Worm (Caenorhabditis elegans): ENCODE results near the gene R03H10.1.

Gene R03H10.1

ce11 chrII:4229106-4229708, 49.2 kb downstream of the R03H10.1 start, which contains the start of gene C16A11.3:
TSS of gene C16A11.3 (plus strand) at chrII:4229545.
- TF ChIP-seq ztf-16 (tag; optimal IDR thresholded peaks at IDR 0.05): no peak
- TF ChIP-seq tbx-7 (tag; optimal IDR thresholded peaks at IDR 0.05): no peak
- no peak for TF ChIP-seq pag-3 (tag; optimal IDR thresholded peaks at IDR 0.05; ENCODE audit: borderline replicate concordance)
- no peak for TF ChIP-seq unc-3 (GFP tag; conservative IDR thresholded peaks at IDR 0.05)
- no peak for TF ChIP-seq unc-3 (tag; optimal IDR thresholded peaks at IDR 0.05)
- no peak for TF ChIP-seq lin-11 (tag; optimal IDR thresholded peaks at IDR 0.05)
- TF ChIP-seq ceh-24 (tag; optimal IDR thresholded peaks at IDR 0.05): no peak
- TF ChIP-seq hlh-8 (tag; optimal IDR thresholded peaks at IDR 0.05): no peak
- no peak for TF ChIP-seq ceh-19 (GFP tag; optimal IDR thresholded peaks at IDR 0.05)
- TF ChIP-seq gmeb-2 (tag; optimal IDR thresholded peaks at IDR 0.05): no peak
- no peak for TF ChIP-seq pat-9 (tag; optimal IDR thresholded peaks at IDR 0.05)

- TF ChIP-seq fkh-10 (GFP tag; optimal IDR thresholded peaks at IDR 0.05): no peak
- no peak for TF ChIP-seq che-1 (tag; optimal IDR thresholded peaks at IDR 0.05)
- TF ChIP-seq C08G9.2 (tag; optimal IDR thresholded peaks at IDR 0.05): no peak
- TF ChIP-seq K02D7.2 (tag; optimal IDR thresholded peaks at IDR 0.05): no peak
- no peak for TF ChIP-seq nfya-1 (tag; optimal IDR thresholded peaks at IDR 0.05)
- TF ChIP-seq pag-3 (tag; optimal IDR thresholded peaks at IDR 0.05; ENCODE audit: borderline replicate concordance): no peak
- no peak for TF ChIP-seq eyg-1 (tag; optimal IDR thresholded peaks at IDR 0.05)
- no peak for TF ChIP-seq ceh-31 (tag; optimal IDR thresholded peaks at IDR 0.05)
- TF ChIP-seq ceh-18 (tag; optimal IDR thresholded peaks at IDR 0.05): no peak
- TF ChIP-seq Y22D7AL.16 (tag; optimal IDR thresholded peaks at IDR 0.05): no peak
- no peak for TF ChIP-seq ahr-1 (tag; optimal IDR thresholded peaks at IDR 0.05)
- TF ChIP-seq ceh-30 (tag; optimal IDR thresholded peaks at IDR 0.05): no peak
- TF ChIP-seq ceh-34 (tag; optimal IDR thresholded peaks at IDR 0.05): no peak
- TF ChIP-seq T23F11.4 (GFP tag; optimal IDR thresholded peaks at IDR 0.05): no peak
- no peak for TF ChIP-seq F13H6.1 (tag; optimal IDR thresholded peaks at IDR 0.05)
- no peak for TF ChIP-seq mec-3 (tag; optimal IDR thresholded peaks at IDR 0.05; ENCODE audit: borderline replicate concordance)
- no peak for TF ChIP-seq sdc-2 (tag; optimal IDR thresholded peaks at IDR 0.05)
Measured at ce11 chrII:4230816-4231435, 50.9 kb downstream of the R03H10.1 start, which contains the start of gene C16A11.10. TSS of gene C16A11.10 (plus strand) at chrII:4231385.
